Fruit fly (Drosophila melanogaster) whole organism, embryonic: ENCODE results near the gene CG12171.

Experiments
- Ada2b ChIP-seq: fragments of 200-800 bp; sonication (Bioruptor generic); IDR thresholded peaks from 2 replicates; pipeline ENCODE4 v1.3.6; 2022; ENCODE audit warnings: missing biosample characterization, missing genetic modification characterization
- Adf1 ChIP-seq: fragments of 200-800 bp; sonication (Bioruptor generic); IDR thresholded peaks from 2 replicates; pipeline ENCODE4 v1.3.6; 2022; ENCODE audit warnings: missing biosample characterization, missing genetic modification characterization
- CG10959 ChIP-seq: fragments of 200-800 bp; sonication (Bioruptor generic); IDR thresholded peaks from 2 replicates; pipeline ENCODE4 v1.3.6; 2022; ENCODE audit warnings: missing biosample characterization, missing genetic modification characterization
- CG11504 ChIP-seq: fragments of 200-800 bp; sonication (Bioruptor generic); optimal IDR thresholded peaks from 3 replicates; lab custom pipeline; 2019; ENCODE audit warnings: missing biosample characterization, mild to moderate bottlenecking, missing genetic modification characterization, moderate library complexity
- CG12155 ChIP-seq: fragments of 200-800 bp; sonication (Bioruptor generic); optimal IDR thresholded peaks from 3 replicates; lab custom pipeline; 2016; ENCODE audit warnings: missing biosample characterization, missing genetic modification characterization
- CG12219 ChIP-seq: fragments of 200-800 bp; sonication (Bioruptor generic); optimal IDR thresholded peaks from 3 replicates; lab custom pipeline; 2018; ENCODE audit warnings: missing biosample characterization, mild to moderate bottlenecking, missing genetic modification characterization
- CG13287 ChIP-seq: fragments of 200-800 bp; sonication (Bioruptor generic); IDR thresholded peaks from 2 replicates; pipeline ENCODE4 v1.3.6; 2022; ENCODE audit warnings: missing biosample characterization, missing genetic modification characterization; ENCODE audit not compliant: partially characterized antibody
- CG15269 ChIP-seq: fragments of 200-800 bp; sonication (Bioruptor generic); optimal IDR thresholded peaks from 2 replicates; lab custom pipeline; 2018; ENCODE audit warnings: missing biosample characterization, mild to moderate bottlenecking, missing genetic modification characterization, moderate library complexity
- CG17359 ChIP-seq: fragments of 200-800 bp; sonication (Bioruptor generic); optimal IDR thresholded peaks from 3 replicates; lab custom pipeline; 2018; ENCODE audit warnings: missing biosample characterization, mild to moderate bottlenecking, missing genetic modification characterization, moderate library complexity
- CG17912 ChIP-seq: fragments of 200-800 bp; sonication (Bioruptor generic); optimal IDR thresholded peaks from 2 replicates; lab custom pipeline; 2018; ENCODE audit warnings: missing biosample characterization, mild to moderate bottlenecking, missing genetic modification characterization
- CG32532 ChIP-seq: fragments of 200-800 bp; sonication (Bioruptor generic); IDR thresholded peaks from 2 replicates; pipeline ENCODE4 v1.3.6; 2022; ENCODE audit warnings: missing biosample characterization, missing genetic modification characterization
- CG3407 ChIP-seq: fragments of 200-800 bp; sonication (Bioruptor generic); optimal IDR thresholded peaks from 2 replicates; lab custom pipeline; 2018; ENCODE audit warnings: missing biosample characterization, mild to moderate bottlenecking, missing genetic modification characterization
- CG3726 ChIP-seq: fragments of 200-800 bp; sonication (Bioruptor generic); IDR thresholded peaks from 3 replicates; pipeline ENCODE4, ENCODE4 v1.3.6; 2022; ENCODE audit warnings: missing biosample characterization, missing genetic modification characterization
- CG3995 ChIP-seq: fragments of 200-800 bp; sonication (Bioruptor generic); optimal IDR thresholded peaks from 3 replicates; lab custom pipeline; 2016; ENCODE audit warnings: missing biosample characterization, missing genetic modification characterization
- CG7786 ChIP-seq: fragments of 200-800 bp; sonication (Bioruptor generic); optimal IDR thresholded peaks from 2 replicates; lab custom pipeline; 2016; ENCODE audit warnings: missing biosample characterization, missing genetic modification characterization
- CG8478 ChIP-seq: fragments of >200 bp; optimal IDR thresholded peaks from 2 replicates; lab custom pipeline; 2018
- Chrac-16 ChIP-seq: fragments of 200-800 bp; sonication (Bioruptor generic); optimal IDR thresholded peaks from 3 replicates; lab custom pipeline; 2016; ENCODE audit warnings: missing biosample characterization, missing genetic modification characterization
- Dad ChIP-seq: fragments of 200-800 bp; sonication (Bioruptor generic); optimal IDR thresholded peaks from 3 replicates; lab custom pipeline; 2016; ENCODE audit warnings: missing biosample characterization, missing genetic modification characterization
- Deaf1 ChIP-seq: fragments of 200-800 bp; optimal IDR thresholded peaks from 3 replicates; lab custom pipeline; 2019; ENCODE audit warnings: missing biosample characterization, mild to moderate bottlenecking, missing genetic modification characterization, moderate library complexity
- Dll ChIP-seq: fragments of 200-800 bp; sonication (Bioruptor generic); IDR thresholded peaks from 4 replicates; pipeline ENCODE4 v1.3.6; 2022; ENCODE audit warnings: missing biosample characterization, missing genetic modification characterization; ENCODE audit not compliant: partially characterized antibody
- Gsc ChIP-seq: fragments of 200-800 bp; sonication (Bioruptor generic); IDR thresholded peaks from 2 replicates; pipeline ENCODE4 v1.3.6; 2022; ENCODE audit warnings: missing biosample characterization, missing genetic modification characterization
- H2.0 ChIP-seq: fragments of 200-800 bp; sonication (Bioruptor generic); IDR thresholded peaks from 2 replicates; pipeline ENCODE4 v1.3.6; 2022; ENCODE audit warnings: missing biosample characterization, missing genetic modification characterization
- HLH3B ChIP-seq: fragments of 200-800 bp; sonication (Bioruptor generic); IDR thresholded peaks from 2 replicates; pipeline ENCODE4 v1.3.6; 2022; ENCODE audit warnings: missing biosample characterization, missing genetic modification characterization
- Hand ChIP-seq: fragments of 200-800 bp; sonication (Bioruptor generic); optimal IDR thresholded peaks from 2 replicates; lab custom pipeline; 2017; ENCODE audit warnings: mild to moderate bottlenecking, missing biosample characterization, missing genetic modification reagents, missing genetic modification characterization
- Hr51 ChIP-seq, 2 experiments: fragments of 200-800 bp; sonication (Bioruptor generic); optimal IDR thresholded peaks; 2 replicates in 1 of 2; 3 replicates in 1 of 2; lab custom pipeline; 2016 to 2018; ENCODE audit warnings: missing biosample characterization in 2 of 2, missing genetic modification characterization in 2 of 2, mild to moderate bottlenecking in 1 of 2, moderate library complexity in 1 of 2
- Sin3A ChIP-seq: fragments of >200 bp; optimal IDR thresholded peaks from 2 replicates; lab custom pipeline; 2018
- TFAM ChIP-seq: fragments of 200-800 bp; sonication (Bioruptor generic); optimal IDR thresholded peaks from 2 replicates; lab custom pipeline; 2017; ENCODE audit warnings: missing biosample characterization, missing genetic modification characterization, inconsistent platforms
- Xbp1 ChIP-seq: fragments of 200-800 bp; sonication (Bioruptor generic); optimal IDR thresholded peaks from 3 replicates; lab custom pipeline; 2016; ENCODE audit warnings: missing biosample characterization, mild to moderate bottlenecking, missing genetic modification characterization
- al ChIP-seq: fragments of 200-800 bp; sonication (Bioruptor generic); IDR thresholded peaks from 2 replicates; pipeline ENCODE4 v1.3.6; 2022; ENCODE audit warnings: missing biosample characterization, missing genetic modification characterization
- ara ChIP-seq: fragments of 200-800 bp; sonication (Bioruptor generic); IDR thresholded peaks from 2 replicates; pipeline ENCODE4 v1.3.6; 2022; ENCODE audit warnings: missing biosample characterization, missing genetic modification characterization
- crp ChIP-seq, 2 experiments: fragments of 200-800 bp; sonication (Bioruptor generic); optimal IDR thresholded peaks; 2 replicates in 1 of 2; 3 replicates in 1 of 2; lab custom pipeline; 2017; ENCODE audit warnings: missing biosample characterization in 2 of 2, missing genetic modification characterization in 2 of 2, mild to moderate bottlenecking in 1 of 2, moderate library complexity in 1 of 2
- dati ChIP-seq: fragments of 200-800 bp; sonication (Bioruptor generic); IDR thresholded peaks from 2 replicates; pipeline ENCODE4 v1.3.6; 2022; ENCODE audit warnings: missing biosample characterization, missing genetic modification characterization
- dysf ChIP-seq: fragments of 200-800 bp; sonication (Bioruptor generic); IDR thresholded peaks from 3 replicates; pipeline ENCODE4 v1.3.6; 2022; ENCODE audit warnings: missing biosample characterization, missing genetic modification characterization
- gcm2 ChIP-seq: fragments of 200-800 bp; sonication (Bioruptor generic); optimal IDR thresholded peaks from 2 replicates; lab custom pipeline; 2016; ENCODE audit warnings: missing biosample characterization, missing genetic modification characterization
- hbn ChIP-seq: fragments of 200-800 bp; sonication (Bioruptor generic); IDR thresholded peaks from 2 replicates; pipeline ENCODE4 v1.3.6; 2022; ENCODE audit warnings: missing biosample characterization, missing genetic modification characterization; ENCODE audit not compliant: partially characterized antibody
- kni ChIP-seq: fragments of 200-800 bp; sonication (Bioruptor generic); optimal IDR thresholded peaks from 3 replicates; lab custom pipeline; 2017; ENCODE audit warnings: mild to moderate bottlenecking, missing biosample characterization, missing genetic modification reagents, missing genetic modification characterization
- knrl ChIP-seq: fragments of 200-800 bp; sonication (Bioruptor generic); IDR thresholded peaks from 3 replicates; pipeline ENCODE4 v1.3.6; 2022; ENCODE audit warnings: missing biosample characterization, missing genetic modification characterization; ENCODE audit not compliant: partially characterized antibody
- lab ChIP-seq: fragments of 200-800 bp; sonication (Bioruptor generic); optimal IDR thresholded peaks from 3 replicates; lab custom pipeline; 2017; ENCODE audit warnings: missing biosample characterization, missing genetic modification characterization, mild to moderate bottlenecking, moderate library complexity, missing genetic modification reagents
- nau ChIP-seq: fragments of 200-800 bp; sonication (Bioruptor generic); optimal IDR thresholded peaks from 3 replicates; lab custom pipeline; 2017; ENCODE audit warnings: missing biosample characterization, mild to moderate bottlenecking, missing genetic modification characterization, missing genetic modification reagents
- nom ChIP-seq: fragments of 200-800 bp; sonication (Bioruptor generic); optimal IDR thresholded peaks from 2 replicates; lab custom pipeline; 2017; ENCODE audit warnings: missing biosample characterization, missing genetic modification characterization, mild to moderate bottlenecking, moderate library complexity, missing genetic modification reagents
- prd ChIP-seq, 3 experiments: fragments of >200 bp in 2 of 3; fragments of 200-800 bp in 1 of 3; sonication (Bioruptor generic) in 1 of 3; optimal IDR thresholded peaks in 2 of 3; IDR thresholded peaks in 1 of 3; 2 replicates in 2 of 3; 3 replicates in 1 of 3; pipeline versions ENCODE4 v1.3.6 to Lab custom; 2017 to 2022; ENCODE audit warnings: missing biosample characterization in 1 of 3, missing genetic modification characterization in 1 of 3
- sisA ChIP-seq: fragments of 200-800 bp; sonication (Bioruptor generic); IDR thresholded peaks from 2 replicates; pipeline ENCODE4 v1.3.6; 2022; ENCODE audit warnings: missing biosample characterization, missing genetic modification characterization
- sqz ChIP-seq: fragments of 200-800 bp; sonication (Bioruptor generic); optimal IDR thresholded peaks from 3 replicates; lab custom pipeline; 2018; ENCODE audit warnings: missing biosample characterization, mild to moderate bottlenecking, missing genetic modification characterization
- ssp ChIP-seq: fragments of 200-800 bp; sonication (Bioruptor generic); IDR thresholded peaks from 2 replicates; pipeline ENCODE4 v1.3.6; 2022; ENCODE audit warnings: missing biosample characterization, missing genetic modification characterization
- tna ChIP-seq: fragments of 200-800 bp; sonication (Bioruptor generic); IDR thresholded peaks from 2 replicates; pipeline ENCODE4 v1.3.6; 2022; ENCODE audit warnings: missing biosample characterization, missing genetic modification characterization; ENCODE audit not compliant: partially characterized antibody
- toy ChIP-seq: fragments of 200-800 bp; sonication (Bioruptor generic); IDR thresholded peaks from 2 replicates; pipeline ENCODE4 v1.3.6; 2022; ENCODE audit warnings: missing biosample characterization, missing genetic modification characterization
- trh ChIP-seq: fragments of 200-800 bp; sonication (Bioruptor generic); optimal IDR thresholded peaks from 2 replicates; lab custom pipeline; 2016; ENCODE audit warnings: missing biosample characterization, missing genetic modification characterization
- zen2 ChIP-seq: fragments of 200-800 bp; sonication (Bioruptor generic); IDR thresholded peaks from 3 replicates; pipeline ENCODE4 v1.3.6; 2022; ENCODE audit warnings: missing biosample characterization, missing genetic modification characterization; ENCODE audit not compliant: partially characterized antibody
- zfh2 ChIP-seq: fragments of 200-800 bp; sonication (Bioruptor generic); optimal IDR thresholded peaks from 2 replicates; lab custom pipeline; 2016; ENCODE audit warnings: missing biosample characterization, missing genetic modification characterization

CG12171 gene

dm6 chr3R:5620387-5620956 is 13.0 kb upstream of the CG12171 start (continued):
- TF ChIP-seq al (GFP tag; lab: Robert Waterston, UW) = no peak
- TF ChIP-seq TFAM (GFP tag; lab: Kevin White, UChicago) = no peak
- TF ChIP-seq Gsc = peak; percentile 13; the same call in 1 of the 2 replicates
- no peak for TF ChIP-seq nom (GFP tag; lab: Kevin White, UChicago)
- no peak for TF ChIP-seq hbn (GFP tag; lab: Robert Waterston, UW)
- peak; percentile 34 for TF ChIP-seq kni (GFP tag; lab: Kevin White, UChicago)
- TF ChIP-seq CG15269 (tag; lab: Kevin White, UChicago) = peak; percentile 58
- peak; percentile 42 for TF ChIP-seq sqz
- TF ChIP-seq CG3407 (GFP tag; lab: Kevin White, UChicago) = peak; percentile 38
- TF ChIP-seq CG17912 (GFP tag; lab: Kevin White, UChicago) = no peak
- no peak for TF ChIP-seq nau (GFP tag; lab: Kevin White, UChicago)
- peak in 1 of 2 experiments; percentile 20 for TF ChIP-seq crp (GFP tag; optimal IDR thresholded peaks at IDR 0.05; lab: Kevin White, UChicago)
- no peak for TF ChIP-seq CG13287 (GFP tag; lab: Robert Waterston, UW)
- TF ChIP-seq CG7786 (GFP tag; lab: Kevin White, UChicago) = peak; percentile 70
- TF ChIP-seq zfh2 (GFP tag; lab: Kevin White, UChicago) = peak; percentile 38
- no peak for TF ChIP-seq trh (GFP tag; lab: Kevin White, UChicago)
- TF ChIP-seq dati (GFP tag; lab: Robert Waterston, UW) = no peak
- TF ChIP-seq zen2 = no peak
- peak; percentile 19 for TF ChIP-seq CG3995
- TF ChIP-seq Ada2b (GFP tag; lab: Robert Waterston, UW) = 0 out of 2 replicates have a peak, but pooled peaks have one; percentile 46
- no peak for TF ChIP-seq Sin3A
- TF ChIP-seq CG32532 (GFP tag; lab: Robert Waterston, UW) = peak; percentile 60; the same call in 1 of the 2 replicates
- TF ChIP-seq lab (GFP tag; lab: Kevin White, UChicago) = peak; percentile 44
- no peak for TF ChIP-seq prd (optimal IDR thresholded peaks at IDR 0.05; lab: Kevin White, UChicago)
- peak; percentile 71 for TF ChIP-seq prd (GFP tag; IDR thresholded peaks at IDR 0.05; lab: Robert Waterston, UW)
- TF ChIP-seq Chrac-16 (GFP tag; lab: Kevin White, UChicago) = peak; percentile 39
- no peak for TF ChIP-seq CG10959 (GFP tag; lab: Robert Waterston, UW)
- TF ChIP-seq gcm2 (GFP tag; lab: Kevin White, UChicago) = peak; percentile 64
- TF ChIP-seq Adf1 (GFP tag; lab: Robert Waterston, UW) = no peak
- no peak for TF ChIP-seq CG12155 (GFP tag; lab: Kevin White, UChicago)
- TF ChIP-seq ara (GFP tag; lab: Robert Waterston, UW) = peak; percentile 52
- TF ChIP-seq Dad (GFP tag; lab: Kevin White, UChicago) = peak; percentile 23
- TF ChIP-seq Hr51 (GFP tag; optimal IDR thresholded peaks at IDR 0.05; lab: Kevin White, UChicago) = peak in 1 of 2 experiments; percentile 70
- peak; percentile 25 for TF ChIP-seq Deaf1 (tag; lab: Kevin White, UChicago)
- peak; percentile 68 for TF ChIP-seq H2.0 (GFP tag; lab: Robert Waterston, UW)
- TF ChIP-seq knrl (GFP tag; lab: Robert Waterston, UW) = no peak
- TF ChIP-seq dysf = peak; percentile 70
- no peak for TF ChIP-seq toy (GFP tag; lab: Robert Waterston, UW)
- TF ChIP-seq CG8478 (lab: Kevin White, UChicago) = no peak
- TF ChIP-seq CG11504 (tag; lab: Kevin White, UChicago) = peak; percentile 83
- no peak for TF ChIP-seq tna (GFP tag; lab: Robert Waterston, UW)
- peak; percentile 44 for TF ChIP-seq Hand
- peak; percentile 78 for TF ChIP-seq sisA
- TF ChIP-seq HLH3B (GFP tag; lab: Robert Waterston, UW) = peak; percentile 77
- peak; percentile 78 for TF ChIP-seq CG17359 (tag; lab: Kevin White, UChicago)
- TF ChIP-seq CG12219 = peak; percentile 61
- no peak for TF ChIP-seq Dll (GFP tag; lab: Robert Waterston, UW)
- no peak for TF ChIP-seq ssp (GFP tag; lab: Robert Waterston, UW)
- TF ChIP-seq CG3726 = peak; percentile 59; the same call in 1 of the 3 replicates
- peak; percentile 71 for TF ChIP-seq Xbp1 (GFP tag; lab: Kevin White, UChicago)
